Fruit fly (Drosophila melanogaster): Measurements from ENCODE around the gene CG33282.

DNA sequence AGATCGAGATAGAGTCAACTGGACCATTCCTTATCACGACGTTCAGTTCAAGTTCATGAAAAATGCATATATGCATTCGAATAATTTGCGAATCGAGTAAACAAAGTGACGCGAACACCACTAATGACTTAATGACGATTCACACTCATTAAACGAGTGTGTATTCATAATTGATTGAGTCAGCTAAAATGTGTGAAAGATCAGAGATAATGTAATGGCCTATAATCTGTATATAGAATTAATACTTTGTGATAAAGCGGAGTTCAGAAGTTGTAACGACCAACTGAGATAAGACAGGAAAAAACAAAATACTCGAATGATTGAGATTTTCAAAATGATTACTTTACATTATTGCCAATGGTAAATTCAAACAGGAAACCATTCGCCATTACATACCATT, 42.1 kb downstream of the CG33282 start:
- no peak for TF ChIP-seq Gug (GFP tag; IDR thresholded peaks at IDR 0.05)
- TF ChIP-seq esn (GFP tag; optimal IDR thresholded peaks at IDR 0.05), result no peak
- peak; percentile 97 for TF ChIP-seq svp (GFP tag)
- TF ChIP-seq CG8119 (GFP tag; IDR thresholded peaks at IDR 0.05), result no peak
- TF ChIP-seq eg (GFP tag; IDR thresholded peaks at IDR 0.05), result no peak
- no peak for TF ChIP-seq CG6276 (GFP tag; optimal IDR thresholded peaks at IDR 0.05)
- TF ChIP-seq acj6 (GFP tag; optimal IDR thresholded peaks at IDR 0.05), result no peak
- no peak for TF ChIP-seq Ets21C (GFP tag; optimal IDR thresholded peaks at IDR 0.05)
